Fruit fly (Drosophila melanogaster): ENCODE measurements around the gene Hs3st-B.

The Hs3st-B gene

dm6 chrX:19247200-19248052 is 1.0 kb upstream of the Hs3st-B start, which contains the start of gene CG7992:
Gene CG7992 (minus strand): TSS chrX:19247250.
- TF ChIP-seq CG14655 (GFP tag; optimal IDR thresholded peaks at IDR 0.05) (no peak), CG9948 (tag; optimal IDR thresholded peaks at IDR 0.05) (no peak), Pif1B (GFP tag; optimal IDR thresholded peaks at IDR 0.05) (no peak), CG8159 (tag; optimal IDR thresholded peaks at IDR 0.05) (peak; percentile 40), CG4496 (GFP tag; IDR thresholded peaks at IDR 0.05) (0 out of 3 replicates have a peak, but pooled peaks have one; percentile 39), CG17806 (tag; optimal IDR thresholded peaks at IDR 0.05) (no peak), fd96Ca (GFP tag; IDR thresholded peaks at IDR 0.05) (no peak), CG13204 (GFP tag; optimal IDR thresholded peaks at IDR 0.05) (no peak)

dm6 chrX:19249339-19249738 is 900 bp downstream of the Hs3st-B start:
- TF ChIP-seq CG9948 (tag; optimal IDR thresholded peaks at IDR 0.05), result no peak
- no peak for TF ChIP-seq CG10348 (GFP tag; IDR thresholded peaks at IDR 0.05)
- no peak for TF ChIP-seq D1 (tag; optimal IDR thresholded peaks at IDR 0.05)
- no peak for TF ChIP-seq CG34367 (tag; optimal IDR thresholded peaks at IDR 0.05)
- no peak for TF ChIP-seq fd96Ca (GFP tag; IDR thresholded peaks at IDR 0.05)
- TF ChIP-seq CG32121 (GFP tag; IDR thresholded peaks at IDR 0.05), result no peak
- TF ChIP-seq rn (GFP tag; IDR thresholded peaks at IDR 0.05), result no peak
- TF ChIP-seq CG8301 (tag; optimal IDR thresholded peaks at IDR 0.05), result no peak
- TF ChIP-seq CG17806 (tag; optimal IDR thresholded peaks at IDR 0.05), result no peak
- TF ChIP-seq Pif1B (GFP tag; optimal IDR thresholded peaks at IDR 0.05), result no peak
- no peak for TF ChIP-seq EcR (GFP tag; optimal IDR thresholded peaks at IDR 0.05)
- no peak for TF ChIP-seq Snoo (tag; optimal IDR thresholded peaks at IDR 0.05)
- no peak for TF ChIP-seq Ets98B (GFP tag; IDR thresholded peaks at IDR 0.05)

dm6 chrX:19250151-19250550 is 1.7 kb downstream of the Hs3st-B start:
- no peak for TF ChIP-seq CG32121 (GFP tag; IDR thresholded peaks at IDR 0.05)
- TF ChIP-seq fd96Ca (GFP tag; IDR thresholded peaks at IDR 0.05), result no peak
- TF ChIP-seq gl (tag; optimal IDR thresholded peaks at IDR 0.05), result no peak
- TF ChIP-seq CG15710 (tag; optimal IDR thresholded peaks at IDR 0.05), result no peak
- no peak for TF ChIP-seq Snoo (tag; optimal IDR thresholded peaks at IDR 0.05)
- TF ChIP-seq CG13204 (GFP tag; optimal IDR thresholded peaks at IDR 0.05), result no peak
- TF ChIP-seq Pif1A (GFP tag; optimal IDR thresholded peaks at IDR 0.05), result no peak
- TF ChIP-seq Pif1B (GFP tag; optimal IDR thresholded peaks at IDR 0.05), result no peak
- no peak for TF ChIP-seq Ets98B (GFP tag; IDR thresholded peaks at IDR 0.05)
- no peak for TF ChIP-seq CG34367 (tag; optimal IDR thresholded peaks at IDR 0.05)
- no peak for TF ChIP-seq CG17806 (tag; optimal IDR thresholded peaks at IDR 0.05)

- TF ChIP-seq CG32121 (GFP tag; IDR thresholded peaks at IDR 0.05) (no peak), D1 (tag; optimal IDR thresholded peaks at IDR 0.05) (no peak), Pif1A (GFP tag; optimal IDR thresholded peaks at IDR 0.05) (no peak), CG13204 (GFP tag; optimal IDR thresholded peaks at IDR 0.05) (no peak), CG8301 (tag; optimal IDR thresholded peaks at IDR 0.05) (no peak), CG9948 (tag; optimal IDR thresholded peaks at IDR 0.05) (no peak), CG14655 (GFP tag; optimal IDR thresholded peaks at IDR 0.05) (no peak), CG15710 (tag; optimal IDR thresholded peaks at IDR 0.05) (no peak), CG8159 (tag; optimal IDR thresholded peaks at IDR 0.05) (no peak), Snoo (tag; optimal IDR thresholded peaks at IDR 0.05) (no peak)
Observed at dm6 chrX:19259802-19260695, 11.6 kb downstream of the Hs3st-B start.

dm6 chrX:19260696-19260989 is 12.2 kb downstream of the Hs3st-B start:
- TF ChIP-seq CG34367 (tag; optimal IDR thresholded peaks at IDR 0.05), result no peak
- TF ChIP-seq CG32121 (GFP tag; IDR thresholded peaks at IDR 0.05), result no peak
- no peak for TF ChIP-seq CG12605 (GFP tag; IDR thresholded peaks at IDR 0.05)
- TF ChIP-seq Pif1A (GFP tag; optimal IDR thresholded peaks at IDR 0.05), result no peak
- no peak for TF ChIP-seq EcR (GFP tag; optimal IDR thresholded peaks at IDR 0.05)
- no peak for TF ChIP-seq CG9948 (tag; optimal IDR thresholded peaks at IDR 0.05)
- no peak for TF ChIP-seq CG14655 (GFP tag; optimal IDR thresholded peaks at IDR 0.05)

- TF ChIP-seq CG13204 (GFP tag; optimal IDR thresholded peaks at IDR 0.05) (no peak), CG12605 (GFP tag; IDR thresholded peaks at IDR 0.05) (no peak), CG15710 (tag; optimal IDR thresholded peaks at IDR 0.05) (no peak), D1 (tag; optimal IDR thresholded peaks at IDR 0.05) (no peak), CG17806 (tag; optimal IDR thresholded peaks at IDR 0.05) (no peak), EcR (GFP tag; optimal IDR thresholded peaks at IDR 0.05) (no peak), gl (tag; optimal IDR thresholded peaks at IDR 0.05) (no peak), fd96Ca (GFP tag; IDR thresholded peaks at IDR 0.05) (no peak), CG34367 (tag; optimal IDR thresholded peaks at IDR 0.05) (no peak)
Observed at dm6 chrX:19261071-19261470, 12.6 kb downstream of the Hs3st-B start, which contains the start of gene rictor. Gene rictor (minus strand): TSS chrX:19261240.

All from whole organism, pupa.